Worm (Caenorhabditis elegans) whole organism, L4/young adult: ENCODE results near the gene C16C8.10.

Source experiments
- W03F9.2 ChIP-seq: fragments of 150-350 bp; optimal IDR thresholded peaks from 2 replicates; lab custom pipeline; 2014; ENCODE audit warnings: missing biosample characterization, missing genetic modification characterization
- him-1 ChIP-seq: sonication (generic microtip); optimal IDR thresholded peaks from 2 replicates; lab custom pipeline; 2016; ENCODE audit warnings: missing genotype, missing genetic modification reagents, missing genetic modification characterization, missing compliant biosample characterization

DNA sequence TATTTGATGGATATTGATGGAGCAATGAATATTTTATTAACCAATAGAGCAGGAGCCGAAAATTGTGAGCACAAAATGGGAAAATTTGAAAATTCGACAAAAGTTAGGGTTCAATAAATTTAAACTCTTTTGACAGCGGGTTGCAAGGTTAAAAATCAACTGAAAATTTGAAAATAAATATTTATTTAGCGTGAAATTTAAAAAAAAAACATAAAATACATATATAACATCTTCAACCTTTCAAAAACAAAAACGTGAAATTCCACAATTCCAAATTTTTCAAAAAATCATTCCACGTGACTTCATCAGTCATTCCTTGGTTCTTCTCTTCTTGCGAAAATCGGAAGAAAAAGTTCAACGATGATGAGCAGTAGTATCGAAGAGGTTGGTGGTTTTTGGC, 35.1 kb downstream of the C16C8.10 start, which contains the start of gene C16C8.18:
- TF ChIP-seq W03F9.2 (tag; lab: Kevin White, UChicago) (no peak), him-1 (no peak)
